Fruit fly (Drosophila melanogaster) whole organism, adult: ENCODE measurements around the gene Svil.
A peak's percentile ranks its signal among the peaks of the same experiment; 100 is the strongest.

Source experiments
- CG11617 ChIP-seq: fragments of 200-800 bp; sonication (Bioruptor generic); optimal IDR thresholded peaks from 2 replicates; lab custom pipeline; 2017; ENCODE audit warnings: mild to moderate bottlenecking, missing biosample characterization, missing genetic modification reagents, missing genetic modification characterization
- CG12768 ChIP-seq: fragments of 200-800 bp; sonication (Bioruptor generic); optimal IDR thresholded peaks from 2 replicates; lab custom pipeline; 2017; ENCODE audit warnings: missing biosample characterization, missing genetic modification characterization, mild to moderate bottlenecking, moderate library complexity, missing genetic modification reagents
- CG14711 ChIP-seq: fragments of 200-800 bp; sonication (Bioruptor generic); optimal IDR thresholded peaks from 2 replicates; lab custom pipeline; 2018; ENCODE audit warnings: missing biosample characterization, mild to moderate bottlenecking, missing genetic modification characterization, moderate library complexity
- CG1620 ChIP-seq: fragments of 200-800 bp; sonication (Bioruptor generic); optimal IDR thresholded peaks from 2 replicates; lab custom pipeline; 2016; ENCODE audit warnings: missing biosample characterization, missing genetic modification characterization
- CG33017 ChIP-seq: fragments of 200-800 bp; sonication (Bioruptor generic); optimal IDR thresholded peaks from 2 replicates; lab custom pipeline; 2018; ENCODE audit warnings: missing biosample characterization, mild to moderate bottlenecking, missing genetic modification characterization, moderate library complexity
- CG5204 ChIP-seq: fragments of 200-800 bp; sonication (Bioruptor generic); optimal IDR thresholded peaks from 2 replicates; lab custom pipeline; 2016; ENCODE audit warnings: missing biosample characterization, missing genetic modification characterization
- CG7045 ChIP-seq: fragments of 200-800 bp; sonication (Bioruptor generic); optimal IDR thresholded peaks from 2 replicates; lab custom pipeline; 2017; ENCODE audit warnings: missing biosample characterization, mild to moderate bottlenecking, missing genetic modification characterization
- CG7101 ChIP-seq: fragments of 200-800 bp; sonication (Bioruptor generic); optimal IDR thresholded peaks from 2 replicates; lab custom pipeline; 2018; ENCODE audit warnings: missing biosample characterization, mild to moderate bottlenecking, missing genetic modification characterization, moderate library complexity
- Clk ChIP-seq: fragments of 200-800 bp; sonication (Bioruptor generic); optimal IDR thresholded peaks from 2 replicates; lab custom pipeline; 2017; ENCODE audit warnings: missing biosample characterization, missing genetic modification characterization
- Crg-1 ChIP-seq: fragments of 200-800 bp; sonication (Bioruptor generic); optimal IDR thresholded peaks from 2 replicates; lab custom pipeline; 2016; ENCODE audit warnings: missing biosample characterization, missing genetic modification characterization
- Hr96 ChIP-seq: fragments of 200-800 bp; sonication (Bioruptor generic); optimal IDR thresholded peaks from 2 replicates; lab custom pipeline; 2016; ENCODE audit warnings: missing biosample characterization, missing genetic modification characterization
- Mnt ChIP-seq: fragments of 200-800 bp; sonication (Bioruptor generic); optimal IDR thresholded peaks from 2 replicates; lab custom pipeline; 2016; ENCODE audit warnings: missing biosample characterization, mild to moderate bottlenecking, missing genetic modification characterization
- bab1 ChIP-seq: fragments of 200-800 bp; sonication (Bioruptor generic); optimal IDR thresholded peaks from 3 replicates; lab custom pipeline; 2019; ENCODE audit warnings: missing biosample characterization, mild to moderate bottlenecking, missing genetic modification characterization, moderate library complexity
- cic ChIP-seq: fragments of 200-800 bp; sonication (Bioruptor generic); optimal IDR thresholded peaks from 2 replicates; lab custom pipeline; 2017; ENCODE audit warnings: missing biosample characterization, mild to moderate bottlenecking, missing genetic modification characterization, moderate library complexity
- cnc ChIP-seq, 2 experiments: fragments of >200 bp; optimal IDR thresholded peaks; 2 replicates each; lab custom pipeline; 2017
- kay ChIP-seq: fragments of 200-800 bp; sonication (Bioruptor generic); peaks from one replicate; lab custom pipeline; 2016; ENCODE audit warnings: missing biosample characterization, missing genetic modification characterization, borderline replicate concordance
- ovo ChIP-seq: fragments of 200-800 bp; sonication (Bioruptor generic); optimal IDR thresholded peaks from 2 replicates; lab custom pipeline; 2016; ENCODE audit warnings: missing biosample characterization, missing genetic modification characterization
- pad ChIP-seq: fragments of 200-800 bp; sonication (Bioruptor generic); optimal IDR thresholded peaks from 3 replicates; lab custom pipeline; 2017; ENCODE audit warnings: missing biosample characterization, missing genetic modification characterization, mild to moderate bottlenecking, moderate library complexity, missing genetic modification reagents
- tj ChIP-seq: fragments of 200-800 bp; sonication (Bioruptor generic); optimal IDR thresholded peaks from 3 replicates; lab custom pipeline; 2017; ENCODE audit warnings: missing biosample characterization, mild to moderate bottlenecking, missing genetic modification characterization, moderate library complexity
- toe ChIP-seq: fragments of 200-800 bp; sonication (Bioruptor generic); optimal IDR thresholded peaks from 2 replicates; lab custom pipeline; 2016; ENCODE audit warnings: missing biosample characterization, missing genetic modification characterization

Svil gene

dm6 chr3L:2499077-2499476 is 121.6 kb downstream of the Svil start:
- TF ChIP-seq tj (no peak), kay (GFP tag; lab: Kevin White, UChicago) (peak; percentile 90), pad (peak; percentile 18)

dm6 chr3L:2501764-2502163 is 124.3 kb downstream of the Svil start:
- TF ChIP-seq Clk (GFP tag; lab: Kevin White, UChicago) (no peak), kay (GFP tag; lab: Kevin White, UChicago) (peak; percentile 71)

- TF ChIP-seq CG11617 (no peak), Mnt (no peak), Hr96 (GFP tag; lab: Kevin White, UChicago) (no peak), CG5204 (GFP tag; lab: Kevin White, UChicago) (no peak), CG12768 (no peak), cic (GFP tag; lab: Kevin White, UChicago) (no peak), bab1 (GFP tag; lab: Kevin White, UChicago) (no peak), CG14711 (no peak), tj (no peak), Crg-1 (GFP tag; lab: Kevin White, UChicago) (no peak), CG7045 (no peak), CG7101 (tag; lab: Kevin White, UChicago) (no peak), CG33017 (tag; lab: Kevin White, UChicago) (no peak), pad (no peak), ovo (GFP tag; lab: Kevin White, UChicago) (no peak), CG1620 (GFP tag; lab: Kevin White, UChicago) (no peak), toe (no peak), Clk (GFP tag; lab: Kevin White, UChicago) (no peak), kay (GFP tag; lab: Kevin White, UChicago) (no peak)
Observed at dm6 chr3L:2503465-2503864, 126.0 kb downstream of the Svil start, which contains the start of gene CG16758. Gene CG16758, minus strand, starts transcription at chr3L:2503606.

dm6 chr3L:2504031-2504615 is 126.7 kb downstream of the Svil start:
- no peak for TF ChIP-seq toe
- TF ChIP-seq cic (GFP tag; lab: Kevin White, UChicago): peak; percentile 85

- TF ChIP-seq kay (GFP tag; lab: Kevin White, UChicago) (no peak), tj (no peak), Mnt (no peak), cic (GFP tag; lab: Kevin White, UChicago) (no peak), CG1620 (GFP tag; lab: Kevin White, UChicago) (no peak)
Observed at dm6 chr3L:2504796-2505195, 127.3 kb downstream of the Svil start.

dm6 chr3L:2515197-2515596 is 137.7 kb downstream of the Svil start:
- no peak for TF ChIP-seq CG11617
- no peak for TF ChIP-seq CG5204 (GFP tag; lab: Kevin White, UChicago)
- no peak for TF ChIP-seq CG33017 (tag; lab: Kevin White, UChicago)
- no peak for TF ChIP-seq CG14711
- no peak for TF ChIP-seq Mnt
- no peak for TF ChIP-seq CG7101 (tag; lab: Kevin White, UChicago)
- no peak for TF ChIP-seq kay (GFP tag; lab: Kevin White, UChicago)
- no peak for TF ChIP-seq pad
- TF ChIP-seq cnc (optimal IDR thresholded peaks at IDR 0.05; lab: Kevin White, UChicago): no peak
- TF ChIP-seq Clk (GFP tag; lab: Kevin White, UChicago): no peak
- TF ChIP-seq toe: no peak
- no peak for TF ChIP-seq CG7045

- TF ChIP-seq CG5204 (GFP tag; lab: Kevin White, UChicago) (no peak), Mnt (no peak), CG1620 (GFP tag; lab: Kevin White, UChicago) (no peak), cnc (optimal IDR thresholded peaks at IDR 0.05; lab: Kevin White, UChicago) (no peak), pad (no peak), CG7101 (tag; lab: Kevin White, UChicago) (no peak), CG12768 (no peak), CG7045 (no peak), Crg-1 (GFP tag; lab: Kevin White, UChicago) (no peak), CG33017 (tag; lab: Kevin White, UChicago) (no peak), ovo (GFP tag; lab: Kevin White, UChicago) (no peak), bab1 (GFP tag; lab: Kevin White, UChicago) (no peak), toe (no peak), kay (GFP tag; lab: Kevin White, UChicago) (no peak), Hr96 (GFP tag; lab: Kevin White, UChicago) (no peak), cic (GFP tag; lab: Kevin White, UChicago) (no peak), tj (no peak), CG11617 (no peak)
Observed at dm6 chr3L:2526873-2527272, 149.4 kb downstream of the Svil start, which contains the start of gene CG32295. Gene CG32295, minus strand, starts transcription at chr3L:2526973.

dm6 chr3L:2530090-2530489 is 152.6 kb downstream of the Svil start:
- TF ChIP-seq CG11617: no peak
- no peak for TF ChIP-seq CG7045
- no peak for TF ChIP-seq CG12768
- no peak for TF ChIP-seq Clk (GFP tag; lab: Kevin White, UChicago)
- no peak for TF ChIP-seq CG1620 (GFP tag; lab: Kevin White, UChicago)
- no peak for TF ChIP-seq Crg-1 (GFP tag; lab: Kevin White, UChicago)
- no peak for TF ChIP-seq Hr96 (GFP tag; lab: Kevin White, UChicago)
- TF ChIP-seq cnc (optimal IDR thresholded peaks at IDR 0.05; lab: Kevin White, UChicago): no peak
- TF ChIP-seq cic (GFP tag; lab: Kevin White, UChicago): no peak
- no peak for TF ChIP-seq CG5204 (GFP tag; lab: Kevin White, UChicago)
- no peak for TF ChIP-seq CG14711
- TF ChIP-seq tj: no peak
